Worm (Caenorhabditis elegans) whole organism, late embryonic: ENCODE measurements around the gene T01H3.5.

ENCODE experiments used
- ceh-31 ChIP-seq: sonication (generic microtip); optimal IDR thresholded peaks from 2 replicates; lab custom pipeline; 2016; ENCODE audit warnings: missing genetic modification characterization, missing compliant biosample characterization
- dve-1 ChIP-seq: sonication (generic microtip); optimal IDR thresholded peaks from 2 replicates; lab custom pipeline; 2017; ENCODE audit warnings: antibody characterized with exemption, mild to moderate bottlenecking, missing genetic modification characterization, missing compliant biosample characterization
- pros-1 ChIP-seq: fragments of 150-350 bp; optimal IDR thresholded peaks from 2 replicates; lab custom pipeline; 2014; ENCODE audit warnings: missing biosample characterization, missing genetic modification reagents, missing genetic modification characterization
- tbx-2 ChIP-seq: sonication (generic microtip); optimal IDR thresholded peaks from 2 replicates; lab custom pipeline; 2016; ENCODE audit warnings: missing genetic modification characterization, missing compliant biosample characterization

DNA sequence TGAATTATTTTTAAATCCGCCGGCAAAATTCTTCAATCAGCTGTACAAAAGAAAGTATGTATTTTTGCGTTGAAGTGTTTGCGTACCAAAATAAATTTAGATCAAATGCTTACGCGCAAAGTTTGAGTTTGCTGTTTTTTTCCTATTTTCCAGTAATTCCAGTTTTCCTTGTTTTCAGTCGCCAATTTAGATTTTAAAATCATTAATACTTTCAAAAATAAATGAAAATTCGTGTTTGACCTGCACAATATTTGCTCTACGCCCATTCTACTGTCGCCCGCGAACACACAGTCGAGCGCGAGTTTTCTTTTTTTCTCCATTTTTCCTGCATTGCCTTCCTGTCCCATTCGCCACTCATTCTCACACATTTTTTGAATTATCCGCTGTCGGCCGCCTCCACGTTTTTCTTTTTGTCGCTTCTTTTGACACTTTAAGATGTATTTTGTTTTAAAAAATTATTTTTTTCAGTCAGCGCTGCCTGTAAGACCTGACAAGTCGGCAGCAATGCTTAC is 13.4 kb downstream of the T01H3.5 start, which contains the start of gene ptc-1:
- TF ChIP-seq ceh-31 (tag; lab: Kevin White, UChicago) (no peak), pros-1 (no peak), dve-1 (tag; lab: Kevin White, UChicago) (no peak), tbx-2 (no peak)
